Worm (Caenorhabditis elegans): ENCODE measurements around the gene F44G4.1.

ce11 chrII:9042059-9042458 lies 47.6 kb downstream of the F44G4.1 start:
- TF ChIP-seq ama-1 (optimal IDR thresholded peaks at IDR 0.05): no peak
- TF ChIP-seq hmg-4 (GFP tag; optimal IDR thresholded peaks at IDR 0.05): no peak
- TF ChIP-seq B0310.2 (tag; optimal IDR thresholded peaks at IDR 0.05): no peak
- no peak for TF ChIP-seq tra-4 (tag; optimal IDR thresholded peaks at IDR 0.05)

Data from whole organism, early embryonic.